Fruit fly (Drosophila melanogaster): ENCODE measurements around the gene Lk6.
A peak's percentile ranks its signal among the peaks of the same experiment; 100 is the strongest.

Gene Lk6

DNA sequence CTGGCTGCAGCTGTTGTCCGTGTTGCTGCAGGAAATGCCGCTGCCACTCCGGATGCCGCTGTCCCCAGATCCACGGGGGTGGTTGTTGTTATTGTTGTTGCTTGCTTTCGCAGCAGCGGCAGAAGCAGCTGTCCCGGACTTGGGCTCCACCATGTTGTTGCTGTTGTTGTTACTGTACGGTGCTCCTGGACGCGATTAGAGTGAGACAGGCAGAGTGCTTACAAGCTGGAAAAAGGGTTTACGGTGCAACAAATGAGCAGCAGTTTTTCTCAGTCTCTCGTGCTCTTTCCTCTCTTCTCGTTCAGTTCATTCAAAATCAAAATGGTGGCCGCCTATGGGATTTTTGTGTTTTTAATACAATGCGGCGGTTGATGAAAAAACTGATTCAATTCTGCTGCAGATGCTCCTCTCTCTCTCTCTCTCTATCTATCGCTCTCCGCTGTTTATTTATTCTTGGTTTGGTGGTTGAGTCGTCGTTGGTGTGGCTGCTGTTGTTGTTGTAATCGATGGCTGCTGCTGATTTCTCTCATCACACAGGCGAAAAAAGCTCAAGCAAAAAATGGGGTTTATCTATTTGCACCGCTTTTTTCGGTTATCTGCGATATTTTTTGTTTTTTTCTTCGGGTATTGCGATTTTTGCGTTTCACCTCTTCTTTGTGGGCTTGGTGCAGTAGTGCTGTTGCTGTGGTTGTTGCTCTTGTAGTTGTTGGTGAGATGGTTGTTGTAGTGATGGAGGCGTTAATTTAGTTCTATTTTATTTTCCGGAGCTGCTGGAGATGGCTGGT, 571 bp downstream of the Lk6 start:
- TF ChIP-seq pan (optimal IDR thresholded peaks at IDR 0.05), result no peak
- peak; percentile 12 for TF ChIP-seq Dll (optimal IDR thresholded peaks at IDR 0.05)
- no peak for TF ChIP-seq CG8478 (optimal IDR thresholded peaks at IDR 0.05)
- TF ChIP-seq psq (optimal IDR thresholded peaks at IDR 0.05), result no peak

DNA sequence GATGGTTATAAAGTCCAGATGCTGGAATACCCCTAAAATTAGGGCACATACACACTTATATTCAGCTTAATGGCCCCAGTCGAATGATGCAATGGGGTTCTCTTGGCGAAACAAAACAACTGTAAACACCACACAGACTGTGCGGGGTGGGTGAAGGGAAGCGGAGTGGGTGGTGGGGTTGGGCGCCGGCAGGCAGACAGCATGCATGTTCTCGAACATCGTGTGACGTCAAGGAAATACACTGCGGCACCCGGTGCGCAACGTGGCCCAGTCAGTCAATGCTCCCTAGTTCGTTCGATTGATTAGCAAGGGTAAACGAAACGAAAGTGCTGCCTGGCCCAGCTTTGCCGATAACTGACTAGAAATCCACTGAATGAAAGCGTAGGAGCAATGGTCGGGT, 1.8 kb downstream of the Lk6 start:
- no peak for TF ChIP-seq Dll (optimal IDR thresholded peaks at IDR 0.05)
- no peak for TF ChIP-seq usp (GFP tag; optimal IDR thresholded peaks at IDR 0.05)
- no peak for TF ChIP-seq CG8478 (optimal IDR thresholded peaks at IDR 0.05)
- TF ChIP-seq pan (optimal IDR thresholded peaks at IDR 0.05), result no peak
- no peak for TF ChIP-seq EcR (GFP tag; optimal IDR thresholded peaks at IDR 0.05)
- no peak for TF ChIP-seq psq (optimal IDR thresholded peaks at IDR 0.05)

DNA sequence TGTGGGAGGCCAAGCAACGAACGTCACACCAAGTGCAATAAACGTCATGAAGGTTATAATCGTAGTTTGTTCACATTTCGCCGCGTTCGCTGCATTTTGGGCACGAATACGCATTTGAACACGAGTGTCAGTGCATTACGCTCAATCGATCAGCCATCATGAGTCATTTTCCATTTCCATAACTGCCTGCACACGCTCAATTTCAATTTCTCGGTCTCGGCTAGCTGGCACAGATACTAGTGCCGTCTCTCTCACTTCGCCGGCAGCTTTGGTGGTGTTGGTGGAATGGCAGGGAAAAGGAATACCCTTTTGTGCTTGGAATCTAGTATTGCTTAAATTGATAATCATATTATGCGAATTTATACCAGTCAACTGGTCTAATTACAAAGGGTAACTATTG, 2.5 kb downstream of the Lk6 start:
- TF ChIP-seq CG8478 (optimal IDR thresholded peaks at IDR 0.05), result no peak
- no peak for TF ChIP-seq Dll (optimal IDR thresholded peaks at IDR 0.05)

DNA sequence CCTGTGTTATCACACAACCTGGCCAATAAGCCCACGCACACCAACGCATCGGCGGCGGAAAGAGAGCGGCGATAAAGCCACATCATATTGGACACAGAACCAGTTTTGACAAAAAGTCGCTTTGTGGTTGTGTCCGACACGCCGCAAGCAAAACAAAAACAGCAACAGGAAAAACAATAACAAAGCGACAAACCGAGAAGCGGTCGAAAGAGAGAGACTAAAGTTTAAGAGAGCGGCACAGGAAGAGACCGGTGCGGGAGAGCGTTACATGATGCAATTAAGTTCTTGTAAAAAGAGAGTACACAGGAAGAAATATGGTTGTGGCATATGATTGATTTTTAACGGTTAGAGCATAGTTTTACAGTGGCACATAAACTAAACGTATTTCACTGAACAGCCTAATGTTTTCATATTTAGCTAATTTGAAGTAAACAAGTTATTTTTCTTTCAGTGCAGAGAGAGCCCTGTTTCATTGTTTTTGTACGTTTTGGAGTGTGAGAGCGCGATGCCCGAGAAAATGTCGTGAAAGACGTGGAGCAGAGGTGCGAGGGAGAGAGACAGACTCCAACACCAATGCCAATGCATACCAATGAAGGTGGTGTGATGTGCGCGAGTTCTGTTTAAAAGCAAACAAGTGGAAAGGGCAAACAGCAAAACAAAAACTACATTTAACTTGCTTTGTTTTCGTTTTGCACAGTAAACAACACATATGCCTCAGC, 3.4 kb downstream of the Lk6 start:
- no peak for TF ChIP-seq EcR (GFP tag; optimal IDR thresholded peaks at IDR 0.05)
- TF ChIP-seq psq (optimal IDR thresholded peaks at IDR 0.05), result no peak
- no peak for TF ChIP-seq CG8478 (optimal IDR thresholded peaks at IDR 0.05)
- TF ChIP-seq usp (GFP tag; optimal IDR thresholded peaks at IDR 0.05), result no peak
- TF ChIP-seq Dll (optimal IDR thresholded peaks at IDR 0.05), result peak; percentile 83

DNA sequence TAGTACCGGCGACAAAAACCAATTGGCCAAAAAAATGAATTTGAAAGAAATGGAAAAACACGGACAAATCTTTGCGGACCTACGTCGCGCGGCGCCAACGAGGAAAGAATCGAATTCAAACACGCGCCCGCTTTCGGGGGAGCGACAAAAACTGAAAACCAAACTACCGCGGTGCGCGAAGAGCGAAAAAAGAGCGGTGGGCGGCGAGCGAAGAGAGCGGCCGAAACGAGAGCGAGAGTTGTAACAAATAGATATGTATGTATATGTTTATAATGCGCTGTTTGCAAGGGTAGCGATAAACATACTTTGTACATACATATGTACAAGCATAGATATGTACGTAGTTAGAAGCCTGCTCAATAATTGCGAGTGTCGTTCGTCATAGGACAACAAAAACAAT, 4.3 kb downstream of the Lk6 start:
- no peak for TF ChIP-seq EcR (GFP tag; optimal IDR thresholded peaks at IDR 0.05)
- no peak for TF ChIP-seq psq (optimal IDR thresholded peaks at IDR 0.05)
- no peak for TF ChIP-seq pan (optimal IDR thresholded peaks at IDR 0.05)
- TF ChIP-seq Dll (optimal IDR thresholded peaks at IDR 0.05), result no peak
- TF ChIP-seq usp (GFP tag; optimal IDR thresholded peaks at IDR 0.05), result no peak

DNA sequence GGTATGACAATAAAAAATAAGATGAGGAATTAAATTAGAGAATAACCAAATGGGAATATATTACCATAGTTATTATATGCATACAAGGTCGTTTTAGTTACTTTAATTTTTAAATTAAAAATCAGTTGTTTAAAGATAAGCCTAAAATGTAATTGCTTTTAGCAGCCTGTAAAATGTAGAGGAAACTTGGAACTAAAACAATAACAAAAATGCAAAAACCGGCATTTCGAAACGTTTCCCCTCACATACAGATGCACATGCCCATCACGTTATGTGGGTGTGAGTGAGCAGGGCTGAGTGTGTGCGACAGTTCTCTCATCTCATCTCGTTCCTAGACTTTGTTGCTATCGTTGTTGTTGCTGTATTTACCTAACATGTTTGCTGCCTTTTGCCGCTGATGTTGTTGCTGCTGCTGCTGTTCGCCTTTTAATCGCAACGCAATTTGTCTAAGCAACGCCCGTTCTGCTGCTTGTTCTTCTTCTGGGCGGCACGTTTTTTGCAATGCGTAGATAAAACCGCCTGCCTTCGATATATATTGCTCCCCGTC, 5.0 kb downstream of the Lk6 start:
- no peak for TF ChIP-seq CG8478 (optimal IDR thresholded peaks at IDR 0.05)
- TF ChIP-seq EcR (GFP tag; optimal IDR thresholded peaks at IDR 0.05), result no peak
- no peak for TF ChIP-seq usp (GFP tag; optimal IDR thresholded peaks at IDR 0.05)
- TF ChIP-seq Dll (optimal IDR thresholded peaks at IDR 0.05), result no peak
- no peak for TF ChIP-seq pan (optimal IDR thresholded peaks at IDR 0.05)
- no peak for TF ChIP-seq psq (optimal IDR thresholded peaks at IDR 0.05)

DNA sequence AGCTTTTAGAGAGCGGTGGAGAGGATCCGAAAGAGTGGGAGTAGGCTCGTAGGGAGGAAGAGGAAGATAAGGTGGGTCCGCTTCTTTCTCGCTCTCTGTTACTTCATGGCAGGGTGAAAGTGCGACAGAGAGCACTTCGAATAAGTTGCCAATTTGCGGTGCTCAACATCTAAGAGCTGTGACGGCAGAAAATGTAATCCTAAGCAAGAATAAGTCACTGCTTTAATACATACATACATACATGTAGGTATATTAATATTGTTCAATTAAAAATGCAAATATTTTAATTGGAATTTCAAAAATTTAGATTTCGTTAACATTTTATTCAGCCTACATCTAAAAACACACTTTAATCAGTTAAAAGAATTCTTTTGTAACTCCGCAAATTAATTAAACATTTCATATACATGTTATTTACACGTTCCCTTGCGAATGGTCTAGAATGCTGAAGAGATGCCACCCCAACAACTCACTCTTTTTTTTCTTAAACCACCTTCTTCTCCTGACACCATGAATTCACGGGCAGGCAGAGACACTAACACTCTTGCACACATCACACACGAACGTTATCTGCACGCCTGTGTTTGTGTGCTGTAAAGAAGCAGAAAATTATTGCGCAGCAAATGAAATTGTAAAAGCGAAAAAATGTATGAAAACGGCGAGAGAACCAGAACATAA, 5.6 kb downstream of the Lk6 start:
- TF ChIP-seq psq (optimal IDR thresholded peaks at IDR 0.05) (no peak), usp (GFP tag; optimal IDR thresholded peaks at IDR 0.05) (no peak), CG8478 (optimal IDR thresholded peaks at IDR 0.05) (no peak), Dll (optimal IDR thresholded peaks at IDR 0.05) (no peak), pan (optimal IDR thresholded peaks at IDR 0.05) (no peak), EcR (GFP tag; optimal IDR thresholded peaks at IDR 0.05) (no peak)

DNA sequence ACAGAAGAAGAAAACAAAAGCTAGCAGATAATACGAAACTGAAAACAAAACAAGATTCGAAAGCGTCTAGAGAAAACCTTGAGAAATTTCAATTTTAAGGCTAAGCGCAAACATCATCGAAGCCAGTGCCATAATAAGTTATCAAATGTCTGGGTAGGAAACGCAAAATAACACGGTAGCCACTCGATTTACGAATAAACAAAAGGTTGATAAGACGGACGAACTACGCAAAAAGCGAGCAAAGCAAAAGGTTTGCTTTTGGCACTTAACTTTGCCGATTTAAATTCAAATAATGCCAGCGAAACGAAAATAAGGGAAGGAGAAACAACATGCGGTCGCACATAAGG, 6.1 kb downstream of the Lk6 start:
- TF ChIP-seq EcR (GFP tag; optimal IDR thresholded peaks at IDR 0.05) (no peak), psq (optimal IDR thresholded peaks at IDR 0.05) (no peak), usp (GFP tag; optimal IDR thresholded peaks at IDR 0.05) (no peak), pan (optimal IDR thresholded peaks at IDR 0.05) (no peak), Dll (optimal IDR thresholded peaks at IDR 0.05) (no peak), CG8478 (optimal IDR thresholded peaks at IDR 0.05) (no peak)

DNA sequence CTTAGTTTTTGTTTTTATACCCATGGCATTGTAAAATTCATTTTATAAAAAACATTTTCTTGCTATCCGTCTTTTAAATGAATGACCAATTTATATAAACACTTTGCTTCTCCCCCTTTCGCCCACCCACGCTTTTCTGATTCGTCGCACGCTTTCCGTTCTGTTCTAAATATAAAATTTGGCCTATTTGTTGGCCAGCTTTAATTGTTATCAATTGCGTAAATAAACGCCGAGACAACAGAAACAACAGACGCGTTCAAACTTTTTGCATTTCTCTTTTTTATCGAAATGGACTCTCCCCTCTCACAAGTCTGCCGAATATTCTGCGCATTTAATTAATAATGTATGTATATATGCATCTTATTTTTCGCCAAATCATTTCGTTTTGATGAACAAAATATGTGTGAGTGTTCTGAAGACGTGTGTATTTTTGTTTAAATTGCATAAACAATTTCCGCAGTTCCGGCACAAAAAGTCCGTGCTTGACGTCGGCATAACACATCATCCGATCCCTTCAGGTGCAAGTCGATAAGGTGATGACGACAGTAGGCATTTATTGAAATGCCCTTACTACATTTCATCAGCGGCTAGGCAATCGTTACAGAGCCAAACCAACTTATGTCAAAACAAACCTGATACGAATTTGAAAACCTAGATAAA, 6.9 kb downstream of the Lk6 start:
- TF ChIP-seq EcR (GFP tag; optimal IDR thresholded peaks at IDR 0.05) (no peak), usp (GFP tag; optimal IDR thresholded peaks at IDR 0.05) (no peak), Dll (optimal IDR thresholded peaks at IDR 0.05) (no peak), pan (optimal IDR thresholded peaks at IDR 0.05) (no peak), psq (optimal IDR thresholded peaks at IDR 0.05) (no peak), CG8478 (optimal IDR thresholded peaks at IDR 0.05) (no peak)

DNA sequence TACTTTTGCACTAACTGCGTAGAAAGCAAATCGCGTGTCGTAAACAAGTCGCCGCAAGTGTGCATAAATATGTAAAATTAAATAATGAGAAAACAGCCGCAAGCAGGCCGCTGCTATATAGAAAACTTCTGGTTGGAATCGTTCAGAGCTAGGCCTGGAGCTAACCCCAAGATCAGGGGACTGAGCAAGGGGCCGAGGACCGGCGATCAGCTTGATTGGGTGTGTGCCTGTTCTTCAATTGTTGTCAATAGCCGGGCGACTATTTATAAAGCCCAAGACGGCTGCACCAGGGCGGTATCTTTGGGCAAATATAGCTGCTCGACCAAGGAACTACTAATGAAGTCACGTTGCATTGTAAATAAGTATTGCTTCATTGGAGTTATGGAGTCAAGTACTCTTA, 7.5 kb downstream of the Lk6 start:
- TF ChIP-seq CG8478 (optimal IDR thresholded peaks at IDR 0.05), result no peak

DNA sequence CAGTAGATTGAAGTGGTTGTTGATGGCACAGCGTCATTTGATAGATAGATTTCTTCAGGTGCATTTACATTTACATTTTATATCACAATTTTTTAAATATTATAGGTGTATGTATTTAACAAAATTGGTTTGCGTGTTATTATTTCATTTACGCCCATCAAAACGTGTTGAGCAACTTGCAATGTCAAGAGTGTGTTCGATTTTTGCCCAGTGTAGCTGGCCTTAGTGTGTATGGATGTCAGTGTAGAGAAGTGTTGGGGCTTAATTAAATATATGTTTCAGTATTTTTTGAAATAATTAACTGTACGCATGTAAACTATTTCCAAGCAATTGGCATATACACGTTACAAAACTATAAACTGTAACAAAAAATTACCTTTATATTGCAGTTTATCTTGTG, 12.5 kb downstream of the Lk6 start:
- TF ChIP-seq psq (optimal IDR thresholded peaks at IDR 0.05), result no peak
- TF ChIP-seq Dll (optimal IDR thresholded peaks at IDR 0.05), result no peak
- no peak for TF ChIP-seq pan (optimal IDR thresholded peaks at IDR 0.05)

DNA sequence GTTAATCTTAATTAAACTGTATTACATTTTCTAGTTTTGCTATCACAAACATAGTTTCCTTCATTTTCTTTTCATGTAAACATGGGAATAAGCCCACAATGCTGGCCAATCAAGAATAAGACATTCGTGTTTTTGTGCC, 14.1 kb downstream of the Lk6 start, which contains the start of gene CG43062:
TSS of gene CG43062 (plus strand) at position 40 of the 139 bp plus-strand sequence.
- TF ChIP-seq usp (GFP tag; optimal IDR thresholded peaks at IDR 0.05), result no peak
- no peak for TF ChIP-seq psq (optimal IDR thresholded peaks at IDR 0.05)
- TF ChIP-seq Dll (optimal IDR thresholded peaks at IDR 0.05), result no peak
- TF ChIP-seq CG8478 (optimal IDR thresholded peaks at IDR 0.05), result no peak
- TF ChIP-seq pan (optimal IDR thresholded peaks at IDR 0.05), result no peak
